Fruit fly (Drosophila melanogaster) whole organism, embryonic: ENCODE results near the gene AP-2alpha.

ENCODE experiments used
- Bdp1 ChIP-seq: fragments of 200-800 bp; sonication (Bioruptor generic); optimal IDR thresholded peaks from 3 replicates; lab custom pipeline; 2016; ENCODE audit warnings: missing biosample characterization, missing genetic modification characterization
- CG10209 ChIP-seq: fragments of 200-800 bp; sonication (Bioruptor generic); optimal IDR thresholded peaks from 3 replicates; lab custom pipeline; 2017; ENCODE audit warnings: missing biosample characterization, mild to moderate bottlenecking, missing genetic modification characterization, missing genetic modification reagents
- CG10979 ChIP-seq: fragments of 200-800 bp; sonication (Bioruptor generic); optimal IDR thresholded peaks from 2 replicates; lab custom pipeline; 2018; ENCODE audit warnings: missing biosample characterization, mild to moderate bottlenecking, missing genetic modification characterization, moderate library complexity
- CG11247 ChIP-seq: fragments of 200-800 bp; sonication (Bioruptor generic); IDR thresholded peaks from 2 replicates; pipeline ENCODE4 v1.3.6; 2022; ENCODE audit warnings: missing biosample characterization, missing genetic modification characterization
- CG11398 ChIP-seq: fragments of 200-800 bp; sonication (Bioruptor generic); optimal IDR thresholded peaks from 2 replicates; lab custom pipeline; 2016; ENCODE audit warnings: missing biosample characterization, missing genetic modification characterization
- CG13123 ChIP-seq: fragments of 200-800 bp; sonication (Bioruptor generic); optimal IDR thresholded peaks from 2 replicates; lab custom pipeline; 2016; ENCODE audit warnings: missing biosample characterization, missing genetic modification characterization
- CG13775 ChIP-seq: fragments of 200-800 bp; sonication (Bioruptor generic); optimal IDR thresholded peaks from 3 replicates; lab custom pipeline; 2017; ENCODE audit warnings: missing biosample characterization, mild to moderate bottlenecking, missing genetic modification characterization
- CG14667 ChIP-seq: fragments of 200-800 bp; sonication (Bioruptor generic); IDR thresholded peaks from 2 replicates; pipeline ENCODE4 v1.3.6; 2022; ENCODE audit warnings: missing biosample characterization, missing genetic modification characterization
- CG17328 ChIP-seq: fragments of 200-800 bp; sonication (Bioruptor generic); IDR thresholded peaks from 2 replicates; pipeline ENCODE4 v1.3.6; 2022; ENCODE audit warnings: missing biosample characterization, missing genetic modification characterization
- CG2120 ChIP-seq: fragments of 200-800 bp; sonication (Bioruptor generic); optimal IDR thresholded peaks from 3 replicates; lab custom pipeline; 2016; ENCODE audit warnings: missing biosample characterization, missing genetic modification characterization
- CG31441 ChIP-seq: fragments of 200-800 bp; sonication (Bioruptor generic); IDR thresholded peaks from 2 replicates; pipeline ENCODE4 v1.3.6; 2022; ENCODE audit warnings: missing biosample characterization, missing genetic modification characterization
- CG32767 ChIP-seq: fragments of 200-800 bp; sonication (Bioruptor generic); IDR thresholded peaks from 2 replicates; pipeline ENCODE4 v1.3.6; 2022; ENCODE audit warnings: missing biosample characterization, missing genetic modification characterization
- CG4404 ChIP-seq: fragments of 200-800 bp; sonication (Bioruptor generic); IDR thresholded peaks from 2 replicates; pipeline ENCODE4 v1.3.6; 2022; ENCODE audit warnings: missing biosample characterization, missing genetic modification characterization
- CG6175 ChIP-seq: fragments of 200-800 bp; sonication (Bioruptor generic); IDR thresholded peaks from 3 replicates; pipeline ENCODE4 v1.3.6; 2022; ENCODE audit warnings: missing biosample characterization, missing genetic modification characterization
- CG6254 ChIP-seq: fragments of 200-800 bp; sonication (Bioruptor generic); optimal IDR thresholded peaks from 3 replicates; lab custom pipeline; 2017; ENCODE audit warnings: mild to moderate bottlenecking, missing biosample characterization, missing genetic modification reagents, missing genetic modification characterization
- CG7745 ChIP-seq: fragments of 200-800 bp; sonication (Bioruptor generic); optimal IDR thresholded peaks from 2 replicates; lab custom pipeline; 2018; ENCODE audit warnings: missing biosample characterization, mild to moderate bottlenecking, missing genetic modification characterization, moderate library complexity
- CG9609 ChIP-seq: fragments of 200-800 bp; sonication (Bioruptor generic); optimal IDR thresholded peaks from 3 replicates; lab custom pipeline; 2016; ENCODE audit warnings: missing biosample characterization, missing genetic modification characterization
- D ChIP-seq, 2 experiments: fragments of 200-800 bp in 1 of 2; fragments of >200 bp in 1 of 2; sonication (Bioruptor generic) in 1 of 2; optimal IDR thresholded peaks; 2 replicates in 1 of 2; 3 replicates in 1 of 2; lab custom pipeline; 2017; ENCODE audit warnings: mild to moderate bottlenecking in 1 of 2, missing biosample characterization in 1 of 2, missing genetic modification characterization in 1 of 2, missing genetic modification reagents in 1 of 2
- Hand ChIP-seq: fragments of 200-800 bp; sonication (Bioruptor generic); optimal IDR thresholded peaks from 2 replicates; lab custom pipeline; 2017; ENCODE audit warnings: mild to moderate bottlenecking, missing biosample characterization, missing genetic modification reagents, missing genetic modification characterization
- Hr51 ChIP-seq, 2 experiments: fragments of 200-800 bp; sonication (Bioruptor generic); optimal IDR thresholded peaks; 2 replicates in 1 of 2; 3 replicates in 1 of 2; lab custom pipeline; 2016 to 2018; ENCODE audit warnings: missing biosample characterization in 2 of 2, missing genetic modification characterization in 2 of 2, mild to moderate bottlenecking in 1 of 2, moderate library complexity in 1 of 2
- Lpt ChIP-seq: fragments of >200 bp; optimal IDR thresholded peaks from 2 replicates; lab custom pipeline; 2018; ENCODE audit warnings: missing biosample characterization, missing genetic modification characterization
- MTF-1 ChIP-seq: fragments of 200-800 bp; sonication (Bioruptor generic); optimal IDR thresholded peaks from 2 replicates; lab custom pipeline; 2018; ENCODE audit warnings: missing biosample characterization, mild to moderate bottlenecking, missing genetic modification characterization, borderline replicate concordance
- Max ChIP-seq: fragments of 200-800 bp; sonication (Bioruptor generic); optimal IDR thresholded peaks from 2 replicates; lab custom pipeline; 2016; ENCODE audit warnings: missing biosample characterization, mild to moderate bottlenecking, missing genetic modification characterization
- Med ChIP-seq: fragments of 200-800 bp; sonication (Bioruptor generic); peaks from one replicate; lab custom pipeline; 2016; ENCODE audit warnings: missing biosample characterization, missing genetic modification characterization, mild to moderate bottlenecking, inconsistent platforms, moderate library complexity
- Opbp ChIP-seq: fragments of 200-800 bp; sonication (Bioruptor generic); IDR thresholded peaks from 3 replicates; pipeline ENCODE4 v1.3.6; 2022; ENCODE audit warnings: missing biosample characterization, missing genetic modification characterization; ENCODE audit not compliant: partially characterized antibody
- Ssrp ChIP-seq: fragments of 200-800 bp; sonication (Bioruptor generic); optimal IDR thresholded peaks from 2 replicates; lab custom pipeline; 2018; ENCODE audit warnings: missing biosample characterization, mild to moderate bottlenecking, missing genetic modification characterization, moderate library complexity
- YL-1 ChIP-seq: fragments of 200-800 bp; sonication (Bioruptor generic); optimal IDR thresholded peaks from 3 replicates; lab custom pipeline; 2017; ENCODE audit warnings: missing biosample characterization, mild to moderate bottlenecking, missing genetic modification characterization
- bigmax ChIP-seq: fragments of 200-800 bp; sonication (Bioruptor generic); optimal IDR thresholded peaks from 2 replicates; lab custom pipeline; 2018; ENCODE audit warnings: missing biosample characterization, mild to moderate bottlenecking, missing genetic modification characterization
- crol ChIP-seq: fragments of 200-800 bp; sonication (Bioruptor generic); IDR thresholded peaks from 2 replicates; pipeline ENCODE4 v1.3.6; 2022; ENCODE audit warnings: missing biosample characterization, missing genetic modification characterization
- dm ChIP-seq: fragments of 200-800 bp; sonication (Bioruptor generic); optimal IDR thresholded peaks from 3 replicates; lab custom pipeline; 2016; ENCODE audit warnings: missing biosample characterization, missing genetic modification characterization
- esg ChIP-seq: fragments of 200-800 bp; sonication (Bioruptor generic); conservative IDR thresholded peaks from 2 replicates; pipeline ENCODE4 v1.3.6; 2022; ENCODE audit warnings: missing biosample characterization, missing genetic modification characterization
- fd102C ChIP-seq: fragments of 200-800 bp; sonication (Bioruptor generic); optimal IDR thresholded peaks from 2 replicates; lab custom pipeline; 2018; ENCODE audit warnings: missing biosample characterization, mild to moderate bottlenecking, missing genetic modification characterization, moderate library complexity
- h ChIP-seq: fragments of >200 bp; optimal IDR thresholded peaks from 2 replicates; lab custom pipeline; 2017
- her ChIP-seq: fragments of 200-800 bp; sonication (Bioruptor generic); optimal IDR thresholded peaks from 2 replicates; lab custom pipeline; 2016; ENCODE audit warnings: missing biosample characterization, missing genetic modification characterization
- hth ChIP-seq: fragments of >200 bp; optimal IDR thresholded peaks from 2 replicates; lab custom pipeline; 2017; ENCODE audit warnings: inconsistent platforms
- jigr1 ChIP-seq: fragments of 200-800 bp; sonication (Bioruptor generic); IDR thresholded peaks from 3 replicates; pipeline ENCODE4 v1.3.6; 2022; ENCODE audit warnings: missing biosample characterization, missing genetic modification characterization
- kni ChIP-seq: fragments of 200-800 bp; sonication (Bioruptor generic); optimal IDR thresholded peaks from 3 replicates; lab custom pipeline; 2017; ENCODE audit warnings: mild to moderate bottlenecking, missing biosample characterization, missing genetic modification reagents, missing genetic modification characterization
- lab ChIP-seq: fragments of 200-800 bp; sonication (Bioruptor generic); optimal IDR thresholded peaks from 3 replicates; lab custom pipeline; 2017; ENCODE audit warnings: missing biosample characterization, missing genetic modification characterization, mild to moderate bottlenecking, moderate library complexity, missing genetic modification reagents
- otp ChIP-seq: fragments of 200-800 bp; sonication (Bioruptor generic); IDR thresholded peaks from 3 replicates; pipeline ENCODE4, ENCODE4 v1.3.6; 2022; ENCODE audit warnings: missing biosample characterization, missing genetic modification characterization
- peb ChIP-seq: fragments of 200-800 bp; sonication (Bioruptor generic); IDR thresholded peaks from 2 replicates; pipeline ENCODE4 v1.3.6; 2022; ENCODE audit warnings: missing biosample characterization, missing genetic modification characterization
- sc ChIP-seq, 3 experiments: fragments of >200 bp in 2 of 3; fragments of 200-800 bp in 1 of 3; sonication (Bioruptor generic) in 1 of 3; optimal IDR thresholded peaks; 2 replicates in 2 of 3; 3 replicates in 1 of 3; lab custom pipeline; 2017; ENCODE audit warnings: mild to moderate bottlenecking in 1 of 3, missing biosample characterization in 1 of 3, missing genetic modification characterization in 1 of 3, missing genetic modification reagents in 1 of 3
- sd ChIP-seq: fragments of 200-800 bp; sonication (Bioruptor generic); optimal IDR thresholded peaks from 3 replicates; lab custom pipeline; 2018; ENCODE audit warnings: missing biosample characterization, mild to moderate bottlenecking, missing genetic modification characterization, moderate library complexity
- sens-2 ChIP-seq: fragments of 200-800 bp; sonication (Bioruptor generic); IDR thresholded peaks from 2 replicates; pipeline ENCODE4 v1.3.6; 2022; ENCODE audit warnings: missing biosample characterization, missing genetic modification characterization
- tin ChIP-seq: fragments of 200-800 bp; sonication (Bioruptor generic); optimal IDR thresholded peaks from 3 replicates; lab custom pipeline; 2016; ENCODE audit warnings: missing biosample characterization, missing genetic modification characterization
- trh ChIP-seq: fragments of 200-800 bp; sonication (Bioruptor generic); optimal IDR thresholded peaks from 2 replicates; lab custom pipeline; 2016; ENCODE audit warnings: missing biosample characterization, missing genetic modification characterization
- yki ChIP-seq: fragments of >200 bp; optimal IDR thresholded peaks from 3 replicates; lab custom pipeline; 2018

The AP-2alpha gene

dm6 chr2L:441927-442691 is 27.5 kb upstream of the AP-2alpha start (continued):
- TF ChIP-seq CG10209 (GFP tag; lab: Kevin White, UChicago) (peak; percentile 79), CG4404 (GFP tag; lab: Robert Waterston, UW) (peak; percentile 83), CG10979 (peak; percentile 91), CG11247 (GFP tag; lab: Robert Waterston, UW) (no peak), CG6254 (GFP tag; lab: Kevin White, UChicago) (peak; percentile 84), CG13775 (peak; percentile 59), otp (GFP tag; lab: Robert Waterston, UW) (peak; percentile 88), sens-2 (GFP tag; lab: Robert Waterston, UW) (peak; percentile 81), CG17328 (GFP tag; lab: Robert Waterston, UW) (peak; percentile 94), bigmax (GFP tag; lab: Kevin White, UChicago) (no peak), YL-1 (GFP tag; lab: Kevin White, UChicago) (no peak), CG11398 (GFP tag; lab: Kevin White, UChicago) (peak; percentile 64), her (GFP tag; lab: Kevin White, UChicago) (peak; percentile 77), MTF-1 (GFP tag; lab: Kevin White, UChicago) (peak; percentile 75), CG13123 (GFP tag; lab: Kevin White, UChicago) (peak; percentile 63), trh (GFP tag; lab: Kevin White, UChicago) (peak; percentile 43), Max (GFP tag; lab: Kevin White, UChicago) (peak; percentile 31), lab (GFP tag; lab: Kevin White, UChicago) (peak; percentile 65), peb (peak; percentile 82), Hr51 (GFP tag; optimal IDR thresholded peaks at IDR 0.05; lab: Kevin White, UChicago) (peak in 1 of 2 experiments; percentile 68), sc (optimal IDR thresholded peaks at IDR 0.05; lab: Kevin White, UChicago) (no peak), sc (GFP tag; optimal IDR thresholded peaks at IDR 0.05; lab: Kevin White, UChicago) (peak; percentile 70), Bdp1 (GFP tag; lab: Kevin White, UChicago) (peak; percentile 67), Hand (no peak), h (lab: Kevin White, UChicago) (no peak), yki (lab: Kevin White, UChicago) (no peak), CG32767 (GFP tag; lab: Robert Waterston, UW) (peak; percentile 73; the same call in 1 of the 2 replicates), jigr1 (GFP tag; lab: Robert Waterston, UW) (peak; percentile 64; the same call in 1 of the 3 replicates)

- TF ChIP-seq sd (tag; lab: Kevin White, UChicago) (peak; percentile 26), CG7745 (tag; lab: Kevin White, UChicago) (peak; percentile 51), kni (GFP tag; lab: Kevin White, UChicago) (peak; percentile 13), Med (GFP tag; lab: Kevin White, UChicago) (peak; percentile 30), Opbp (GFP tag; lab: Robert Waterston, UW) (0 out of 3 replicates have a peak, but pooled peaks have one; percentile 27), Ssrp (no peak), Lpt (GFP tag; lab: Kevin White, UChicago) (no peak)
Measured at dm6 chr2L:441455-441730, 26.8 kb upstream of the AP-2alpha start.

- TF ChIP-seq CG9609 (GFP tag; lab: Kevin White, UChicago) (no peak), CG31441 (GFP tag; lab: Robert Waterston, UW) (peak; percentile 66), esg (GFP tag; lab: Robert Waterston, UW) (peak; percentile 17; the same call in 1 of the 2 replicates), dm (GFP tag; lab: Kevin White, UChicago) (no peak), CG14667 (GFP tag; lab: Robert Waterston, UW) (no peak), hth (no peak), CG6175 (GFP tag; lab: Robert Waterston, UW) (no peak), tin (GFP tag; lab: Kevin White, UChicago) (peak; percentile 20), CG2120 (GFP tag; lab: Kevin White, UChicago) (no peak), D (optimal IDR thresholded peaks at IDR 0.05; lab: Kevin White, UChicago) (no peak), D (GFP tag; optimal IDR thresholded peaks at IDR 0.05; lab: Kevin White, UChicago) (peak; percentile 66), fd102C (GFP tag; lab: Kevin White, UChicago) (no peak), crol (GFP tag; lab: Robert Waterston, UW) (peak; percentile 73)
Measured at dm6 chr2L:440638-441454, 26.3 kb upstream of the AP-2alpha start.
